Fruit fly (Drosophila melanogaster) whole organism, pupa: ENCODE measurements around the gene Sec13.

Experiments
- CG10348 ChIP-seq: fragments of 200-800 bp; sonication (Bioruptor generic); IDR thresholded peaks from 2 replicates; pipeline ENCODE4 v1.3.6; 2022; ENCODE audit warnings: missing biosample characterization, missing genetic modification characterization
- CG12605 ChIP-seq: fragments of 200-800 bp; sonication (Bioruptor generic); IDR thresholded peaks from 2 replicates; pipeline ENCODE4 v1.3.6; 2022; ENCODE audit warnings: missing biosample characterization, missing genetic modification characterization
- CG13204 ChIP-seq: fragments of 200-800 bp; sonication (Bioruptor generic); optimal IDR thresholded peaks from 2 replicates; lab custom pipeline; 2018; ENCODE audit warnings: missing biosample characterization, mild to moderate bottlenecking, missing genetic modification characterization, moderate library complexity
- CG14655 ChIP-seq: fragments of 200-800 bp; sonication (Bioruptor generic); optimal IDR thresholded peaks from 3 replicates; lab custom pipeline; 2017; ENCODE audit warnings: mild to moderate bottlenecking, missing biosample characterization, missing genetic modification reagents, missing genetic modification characterization
- CG15710 ChIP-seq: fragments of 200-800 bp; sonication (Bioruptor generic); optimal IDR thresholded peaks from 2 replicates; lab custom pipeline; 2018; ENCODE audit warnings: missing biosample characterization, mild to moderate bottlenecking, missing genetic modification characterization, moderate library complexity
- CG17806 ChIP-seq: fragments of 200-800 bp; sonication (Bioruptor generic); optimal IDR thresholded peaks from 2 replicates; lab custom pipeline; 2018; ENCODE audit warnings: missing biosample characterization, mild to moderate bottlenecking, missing genetic modification characterization, moderate library complexity
- CG32121 ChIP-seq: fragments of 200-800 bp; sonication (Bioruptor generic); IDR thresholded peaks from 2 replicates; pipeline ENCODE4 v1.3.6; 2022; ENCODE audit warnings: missing biosample characterization, missing genetic modification characterization
- CG34367 ChIP-seq: fragments of 200-800 bp; sonication (Bioruptor generic); optimal IDR thresholded peaks from 2 replicates; lab custom pipeline; 2018; ENCODE audit warnings: missing biosample characterization, mild to moderate bottlenecking, missing genetic modification characterization
- CG4496 ChIP-seq: fragments of 200-800 bp; sonication (Bioruptor generic); IDR thresholded peaks from 3 replicates; pipeline ENCODE4 v1.3.6; 2022; ENCODE audit warnings: missing biosample characterization, missing genetic modification characterization
- CG8159 ChIP-seq: fragments of 200-800 bp; sonication (Bioruptor generic); optimal IDR thresholded peaks from 3 replicates; lab custom pipeline; 2018; ENCODE audit warnings: missing biosample characterization, mild to moderate bottlenecking, missing genetic modification characterization, moderate library complexity
- CG8301 ChIP-seq: fragments of 200-800 bp; sonication (Bioruptor generic); optimal IDR thresholded peaks from 2 replicates; lab custom pipeline; 2018; ENCODE audit warnings: missing biosample characterization, mild to moderate bottlenecking, missing genetic modification characterization
- CG9948 ChIP-seq: fragments of 200-800 bp; sonication (Bioruptor generic); optimal IDR thresholded peaks from 2 replicates; lab custom pipeline; 2018; ENCODE audit warnings: missing biosample characterization, mild to moderate bottlenecking, missing genetic modification characterization, moderate library complexity
- D1 ChIP-seq: fragments of 200-800 bp; sonication (Bioruptor generic); optimal IDR thresholded peaks from 2 replicates; lab custom pipeline; 2018; ENCODE audit warnings: missing biosample characterization, mild to moderate bottlenecking, missing genetic modification characterization, moderate library complexity
- EcR ChIP-seq: fragments of 200-800 bp; sonication (Bioruptor generic); optimal IDR thresholded peaks from 3 replicates; lab custom pipeline; 2019; ENCODE audit warnings: missing biosample characterization, missing genetic modification characterization, mild to moderate bottlenecking, moderate library complexity, missing genetic modification reagents
- Ets98B ChIP-seq: fragments of 200-800 bp; sonication (Bioruptor generic); IDR thresholded peaks from 2 replicates; pipeline ENCODE4 v1.3.6; 2022; ENCODE audit warnings: missing biosample characterization, missing genetic modification characterization
- Pif1A ChIP-seq: fragments of 200-800 bp; sonication (Bioruptor generic); optimal IDR thresholded peaks from 3 replicates; lab custom pipeline; 2016; ENCODE audit warnings: missing biosample characterization, missing genetic modification characterization
- Pif1B ChIP-seq: fragments of 200-800 bp; sonication (Bioruptor generic); optimal IDR thresholded peaks from 3 replicates; lab custom pipeline; 2016; ENCODE audit warnings: missing biosample characterization, missing genetic modification characterization
- Snoo ChIP-seq: fragments of 200-800 bp; sonication (Bioruptor generic); optimal IDR thresholded peaks from 3 replicates; lab custom pipeline; 2017; ENCODE audit warnings: missing biosample characterization, mild to moderate bottlenecking, missing genetic modification characterization, inconsistent platforms
- fd96Ca ChIP-seq: fragments of 200-800 bp; sonication (Bioruptor generic); IDR thresholded peaks from 3 replicates; pipeline ENCODE4 v1.3.6; 2022; ENCODE audit warnings: missing biosample characterization, missing genetic modification characterization
- gl ChIP-seq: fragments of 200-800 bp; sonication (Bioruptor generic); optimal IDR thresholded peaks from 2 replicates; lab custom pipeline; 2018; ENCODE audit warnings: missing biosample characterization, mild to moderate bottlenecking, missing genetic modification characterization
- rn ChIP-seq: fragments of 200-800 bp; sonication (Bioruptor generic); IDR thresholded peaks from 2 replicates; pipeline ENCODE4 v1.3.6; 2022; ENCODE audit warnings: missing biosample characterization, missing genetic modification characterization

The Sec13 gene

dm6 chr3R:23315221-23315620 lies 40.9 kb upstream of the Sec13 start:
- TF ChIP-seq D1 (tag; lab: Kevin White, UChicago) (no peak), Ets98B (no peak), Pif1B (no peak), CG13204 (GFP tag; lab: Kevin White, UChicago) (no peak), CG8159 (tag; lab: Kevin White, UChicago) (no peak), CG34367 (no peak), CG15710 (tag; lab: Kevin White, UChicago) (no peak), rn (GFP tag; lab: Robert Waterston, UW) (no peak), CG9948 (no peak), Pif1A (GFP tag; lab: Kevin White, UChicago) (no peak), Snoo (no peak), fd96Ca (GFP tag; lab: Robert Waterston, UW) (no peak), gl (tag; lab: Kevin White, UChicago) (no peak), EcR (no peak)

- no peak for TF ChIP-seq CG12605 (GFP tag; lab: Robert Waterston, UW)
- no peak for TF ChIP-seq CG13204 (GFP tag; lab: Kevin White, UChicago)
- TF ChIP-seq CG8159 (tag; lab: Kevin White, UChicago): peak; percentile 3
- peak; percentile 21 for TF ChIP-seq CG9948
- peak; percentile 39 for TF ChIP-seq CG14655 (GFP tag; lab: Kevin White, UChicago)
- no peak for TF ChIP-seq Pif1A (GFP tag; lab: Kevin White, UChicago)
- peak; percentile 34 for TF ChIP-seq CG8301 (tag; lab: Kevin White, UChicago)
- peak; percentile 14 for TF ChIP-seq CG17806 (tag; lab: Kevin White, UChicago)
- no peak for TF ChIP-seq Snoo
- no peak for TF ChIP-seq D1 (tag; lab: Kevin White, UChicago)
- no peak for TF ChIP-seq CG32121 (GFP tag; lab: Robert Waterston, UW)
Observed at dm6 chr3R:23315630-23316029, 40.4 kb upstream of the Sec13 start.

- no peak for TF ChIP-seq CG8159 (tag; lab: Kevin White, UChicago)
- TF ChIP-seq CG8301 (tag; lab: Kevin White, UChicago): no peak
- no peak for TF ChIP-seq CG32121 (GFP tag; lab: Robert Waterston, UW)
- no peak for TF ChIP-seq Snoo
- TF ChIP-seq CG4496 (GFP tag; lab: Robert Waterston, UW): no peak
- no peak for TF ChIP-seq CG15710 (tag; lab: Kevin White, UChicago)
- TF ChIP-seq Pif1A (GFP tag; lab: Kevin White, UChicago): no peak
- no peak for TF ChIP-seq CG10348 (GFP tag; lab: Robert Waterston, UW)
- no peak for TF ChIP-seq fd96Ca (GFP tag; lab: Robert Waterston, UW)
- no peak for TF ChIP-seq Ets98B
- TF ChIP-seq rn (GFP tag; lab: Robert Waterston, UW): no peak
- no peak for TF ChIP-seq CG13204 (GFP tag; lab: Kevin White, UChicago)
- no peak for TF ChIP-seq D1 (tag; lab: Kevin White, UChicago)
- TF ChIP-seq CG9948: no peak
- no peak for TF ChIP-seq CG34367
- TF ChIP-seq CG14655 (GFP tag; lab: Kevin White, UChicago): no peak
- no peak for TF ChIP-seq CG12605 (GFP tag; lab: Robert Waterston, UW)
- TF ChIP-seq EcR: no peak
- no peak for TF ChIP-seq Pif1B
- no peak for TF ChIP-seq CG17806 (tag; lab: Kevin White, UChicago)
Observed at dm6 chr3R:23316867-23317266, 39.2 kb upstream of the Sec13 start.

- TF ChIP-seq CG8301 (tag; lab: Kevin White, UChicago) (peak; percentile 26), fd96Ca (GFP tag; lab: Robert Waterston, UW) (peak; percentile 46; the same call in 1 of the 3 replicates), gl (tag; lab: Kevin White, UChicago) (peak; percentile 55), Pif1B (peak; percentile 47), Snoo (no peak), Ets98B (no peak), CG17806 (tag; lab: Kevin White, UChicago) (peak; percentile 15), CG4496 (GFP tag; lab: Robert Waterston, UW) (peak; percentile 54; the same call in 2 of the 3 replicates), CG14655 (GFP tag; lab: Kevin White, UChicago) (peak; percentile 58), CG12605 (GFP tag; lab: Robert Waterston, UW) (peak; percentile 72), CG13204 (GFP tag; lab: Kevin White, UChicago) (peak; percentile 33), CG8159 (tag; lab: Kevin White, UChicago) (peak; percentile 31), CG10348 (GFP tag; lab: Robert Waterston, UW) (no peak), CG9948 (no peak), CG34367 (no peak), Pif1A (GFP tag; lab: Kevin White, UChicago) (peak; percentile 65), CG15710 (tag; lab: Kevin White, UChicago) (peak; percentile 35)
Observed at dm6 chr3R:23318928-23319327, 37.1 kb upstream of the Sec13 start.

dm6 chr3R:23320251-23320650 lies 35.8 kb upstream of the Sec13 start:
- no peak for TF ChIP-seq CG8301 (tag; lab: Kevin White, UChicago)
- TF ChIP-seq Pif1B: no peak
- no peak for TF ChIP-seq Snoo
- TF ChIP-seq D1 (tag; lab: Kevin White, UChicago): no peak
- TF ChIP-seq CG13204 (GFP tag; lab: Kevin White, UChicago): no peak
- TF ChIP-seq CG8159 (tag; lab: Kevin White, UChicago): no peak
- TF ChIP-seq Ets98B: no peak
- TF ChIP-seq rn (GFP tag; lab: Robert Waterston, UW): no peak
- TF ChIP-seq Pif1A (GFP tag; lab: Kevin White, UChicago): no peak
- TF ChIP-seq CG34367: no peak
- TF ChIP-seq CG14655 (GFP tag; lab: Kevin White, UChicago): no peak
- no peak for TF ChIP-seq CG9948
- no peak for TF ChIP-seq CG32121 (GFP tag; lab: Robert Waterston, UW)
- TF ChIP-seq CG15710 (tag; lab: Kevin White, UChicago): no peak
